Fruit fly (Drosophila melanogaster): Measurements from ENCODE around the gene CG7655.

CG7655 gene

DNA sequence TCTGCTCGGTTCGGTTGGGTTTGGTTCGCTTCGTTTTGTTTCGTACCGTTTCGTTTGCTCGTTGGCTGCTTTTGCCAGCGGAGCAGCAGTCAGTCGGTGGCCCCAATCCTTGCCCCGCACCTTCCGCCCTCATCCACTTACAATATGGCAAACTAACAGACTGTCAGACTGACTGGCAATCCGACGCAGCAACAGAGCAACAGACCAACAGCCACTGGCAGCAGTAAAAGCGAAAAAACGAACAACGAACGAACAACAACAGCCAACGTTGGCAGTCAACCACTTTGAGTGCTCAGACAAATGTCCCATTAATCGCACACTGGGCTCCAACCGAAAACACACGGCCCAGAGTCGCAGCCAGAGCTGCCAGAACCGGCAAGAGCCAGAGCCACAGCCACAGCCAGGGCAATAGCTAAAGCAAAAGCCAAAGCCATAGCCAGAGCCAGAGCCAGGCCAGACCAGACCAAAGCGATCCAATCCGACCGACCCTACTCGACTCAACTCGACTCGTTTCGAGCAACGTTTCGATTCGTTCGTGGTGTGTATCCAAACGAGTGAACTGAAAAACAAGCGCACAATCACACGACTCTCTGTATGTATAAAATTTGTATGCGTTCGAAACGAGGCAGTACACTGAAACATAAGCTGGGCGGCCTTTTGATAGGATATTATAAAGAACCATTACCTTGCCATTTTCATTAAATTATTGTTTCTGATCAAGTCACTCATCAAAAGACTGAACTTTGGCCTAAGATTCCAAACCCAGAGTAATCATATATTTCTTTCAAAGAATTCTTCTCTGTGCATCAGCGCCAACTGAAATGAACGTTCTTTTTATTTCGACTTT, 21.4 kb downstream of the CG7655 start (continued):
- TF ChIP-seq ewg (GFP tag; optimal IDR thresholded peaks at IDR 0.05) (peak; percentile 98), CG16779 (GFP tag; IDR thresholded peaks at IDR 0.05) (peak; percentile 98), tio (GFP tag; optimal IDR thresholded peaks at IDR 0.05) (peak; percentile 100), CG34422 (GFP tag; IDR thresholded peaks at IDR 0.05) (peak; percentile 99), Bgb (GFP tag; IDR thresholded peaks at IDR 0.05; ENCODE audit: partially characterized antibody) (no peak; the same call in 1 of the 2 replicates), Tbp (GFP tag; optimal IDR thresholded peaks at IDR 0.05) (no peak), hb (GFP tag; IDR thresholded peaks at IDR 0.05; ENCODE audit: partially characterized antibody) (no peak), Max (GFP tag; optimal IDR thresholded peaks at IDR 0.05) (peak; percentile 99), Ptx1 (GFP tag; IDR thresholded peaks at IDR 0.05) (peak; percentile 99), Mes4 (GFP tag; optimal IDR thresholded peaks at IDR 0.05) (peak; percentile 99), CG17612 (GFP tag; IDR thresholded peaks at IDR 0.05) (peak; percentile 98), exex (tag; optimal IDR thresholded peaks at IDR 0.05) (peak; percentile 88), ci (GFP tag; IDR thresholded peaks at IDR 0.05) (peak; percentile 99), shn (GFP tag; optimal IDR thresholded peaks at IDR 0.05) (peak; percentile 99), p53 (GFP tag; optimal IDR thresholded peaks at IDR 0.05) (peak; percentile 97), kay (GFP tag; optimal IDR thresholded peaks at IDR 0.05) (peak; percentile 99), H15 (GFP tag; IDR thresholded peaks at IDR 0.05) (peak; percentile 99), CG1792 (GFP tag; optimal IDR thresholded peaks at IDR 0.05) (peak; percentile 98), CG34376 (GFP tag; optimal IDR thresholded peaks at IDR 0.05) (peak; percentile 92), kni (GFP tag; optimal IDR thresholded peaks at IDR 0.05) (peak; percentile 89), CG11560 (tag; IDR thresholded peaks at IDR 0.05) (peak; percentile 93), CG6813 (GFP tag; optimal IDR thresholded peaks at IDR 0.05) (peak; percentile 98), GATAe (GFP tag; conservative IDR thresholded peaks at IDR 0.05) (peak; percentile 97), CG5245 (GFP tag; optimal IDR thresholded peaks at IDR 0.05) (peak; percentile 99), CG2199 (GFP tag; IDR thresholded peaks at IDR 0.05) (peak; percentile 99), CG8290 (GFP tag; optimal IDR thresholded peaks at IDR 0.05) (peak; percentile 98), CG8290 (tag; optimal IDR thresholded peaks at IDR 0.05) (peak; percentile 75 to 99), Gug (GFP tag; IDR thresholded peaks at IDR 0.05) (peak; percentile 99), CG17186 (GFP tag; optimal IDR thresholded peaks at IDR 0.05) (peak; percentile 92), bsh (GFP tag; optimal IDR thresholded peaks at IDR 0.05) (peak; percentile 99 to 100), HLH54F (GFP tag; optimal IDR thresholded peaks at IDR 0.05) (peak; percentile 99), repo (GFP tag; optimal IDR thresholded peaks at IDR 0.05) (peak; percentile 99), maf-S (GFP tag; optimal IDR thresholded peaks at IDR 0.05) (peak; percentile 99), CG11696 (GFP tag; IDR thresholded peaks at IDR 0.05) (peak; percentile 97), Meics (GFP tag; optimal IDR thresholded peaks at IDR 0.05) (peak; percentile 99), nerfin-1 (tag; optimal IDR thresholded peaks at IDR 0.05) (peak; percentile 94), CG4282 (GFP tag; optimal IDR thresholded peaks at IDR 0.05) (peak; percentile 97), tll (GFP tag; optimal IDR thresholded peaks at IDR 0.05) (peak in 1 of 2 experiments; percentile 54), caup (GFP tag; optimal IDR thresholded peaks at IDR 0.05; ENCODE audit: severe bottlenecking) (peak; percentile 99), CG6791 (GFP tag; IDR thresholded peaks at IDR 0.05; ENCODE audit: partially characterized antibody) (no peak), trem (tag; optimal IDR thresholded peaks at IDR 0.05) (peak; percentile 96), CG14050 (GFP tag; IDR thresholded peaks at IDR 0.05) (peak; percentile 99), CG7839 (tag; optimal IDR thresholded peaks at IDR 0.05) (peak; percentile 99), sc (optimal IDR thresholded peaks at IDR 0.05) (no peak), sc (GFP tag; optimal IDR thresholded peaks at IDR 0.05) (peak; percentile 99), Fer1 (GFP tag; optimal IDR thresholded peaks at IDR 0.05) (peak; percentile 98), CG6654 (GFP tag; optimal IDR thresholded peaks at IDR 0.05) (peak; percentile 94), dysf (GFP tag; IDR thresholded peaks at IDR 0.05) (peak; percentile 99), HmgZ (tag; optimal IDR thresholded peaks at IDR 0.05) (peak; percentile 98)
